Fruit fly (Drosophila melanogaster) whole organism, embryonic: Measurements from ENCODE around the gene mwh.

Experiments
- Abd-B ChIP-seq: fragments of 200-800 bp; sonication (Bioruptor generic); optimal IDR thresholded peaks from 2 replicates; lab custom pipeline; 2018; ENCODE audit warnings: missing biosample characterization, mild to moderate bottlenecking, missing genetic modification characterization, moderate library complexity
- Adf1 ChIP-seq: fragments of 200-800 bp; sonication (Bioruptor generic); IDR thresholded peaks from 2 replicates; pipeline ENCODE4 v1.3.6; 2022; ENCODE audit warnings: missing biosample characterization, missing genetic modification characterization
- Atf3 ChIP-seq: fragments of 200-800 bp; sonication (Bioruptor generic); optimal IDR thresholded peaks from 3 replicates; lab custom pipeline; 2016; ENCODE audit warnings: missing biosample characterization, missing genetic modification characterization
- Bgb ChIP-seq: fragments of 200-800 bp; sonication (Bioruptor generic); IDR thresholded peaks from 2 replicates; pipeline ENCODE4 v1.3.6; 2022; ENCODE audit warnings: missing biosample characterization, missing genetic modification characterization; ENCODE audit not compliant: partially characterized antibody
- CG10267 ChIP-seq: fragments of 200-800 bp; sonication (Bioruptor generic); optimal IDR thresholded peaks from 2 replicates; lab custom pipeline; 2018; ENCODE audit warnings: missing biosample characterization, mild to moderate bottlenecking, missing genetic modification characterization, moderate library complexity
- CG10321 ChIP-seq: fragments of 200-800 bp; sonication (Bioruptor generic); IDR thresholded peaks from 2 replicates; pipeline ENCODE4 v1.3.6; 2022; ENCODE audit warnings: missing biosample characterization, missing genetic modification characterization
- CG12659 ChIP-seq: fragments of 200-800 bp; sonication (Bioruptor generic); optimal IDR thresholded peaks from 3 replicates; lab custom pipeline; 2017; ENCODE audit warnings: mild to moderate bottlenecking, missing biosample characterization, missing genetic modification reagents, missing genetic modification characterization
- CG1647 ChIP-seq: fragments of 200-800 bp; sonication (Bioruptor generic); optimal IDR thresholded peaks from 3 replicates; lab custom pipeline; 2016; ENCODE audit warnings: missing biosample characterization, missing genetic modification characterization
- CG16815 ChIP-seq: fragments of 200-800 bp; sonication (Bioruptor generic); optimal IDR thresholded peaks from 3 replicates; lab custom pipeline; 2017; ENCODE audit warnings: missing biosample characterization, mild to moderate bottlenecking, missing genetic modification characterization
- CG17612 ChIP-seq: fragments of 200-800 bp; sonication (Bioruptor generic); IDR thresholded peaks from 2 replicates; pipeline ENCODE4 v1.3.6; 2022; ENCODE audit warnings: missing biosample characterization, missing genetic modification characterization
- CG1792 ChIP-seq: fragments of 200-800 bp; sonication (Bioruptor generic); optimal IDR thresholded peaks from 2 replicates; lab custom pipeline; 2016; ENCODE audit warnings: missing biosample characterization, missing genetic modification characterization
- CG2129 ChIP-seq: fragments of 200-800 bp; sonication (Bioruptor generic); IDR thresholded peaks from 2 replicates; pipeline ENCODE4 v1.3.6; 2022; ENCODE audit warnings: missing biosample characterization, missing genetic modification characterization; ENCODE audit not compliant: partially characterized antibody
- CG31388 ChIP-seq: fragments of 200-800 bp; sonication (Bioruptor generic); optimal IDR thresholded peaks from 2 replicates; lab custom pipeline; 2016; ENCODE audit warnings: missing biosample characterization, missing genetic modification characterization
- CG3163 ChIP-seq: fragments of 200-800 bp; sonication (Bioruptor generic); optimal IDR thresholded peaks from 3 replicates; lab custom pipeline; 2016; ENCODE audit warnings: missing biosample characterization, missing genetic modification characterization
- CG33213 ChIP-seq: fragments of 200-800 bp; sonication (Bioruptor generic); optimal IDR thresholded peaks from 3 replicates; lab custom pipeline; 2016; ENCODE audit warnings: missing biosample characterization, missing genetic modification characterization
- CG4328 ChIP-seq: fragments of 200-800 bp; sonication (Bioruptor generic); optimal IDR thresholded peaks from 3 replicates; lab custom pipeline; 2017; ENCODE audit warnings: missing biosample characterization, missing genetic modification reagents, missing genetic modification characterization
- CG6765 ChIP-seq: fragments of 200-800 bp; sonication (Bioruptor generic); optimal IDR thresholded peaks from 3 replicates; lab custom pipeline; 2017; ENCODE audit warnings: missing biosample characterization, mild to moderate bottlenecking, missing genetic modification characterization
- CG7556 ChIP-seq: fragments of 200-800 bp; sonication (Bioruptor generic); optimal IDR thresholded peaks from 2 replicates; lab custom pipeline; 2017; ENCODE audit warnings: missing biosample characterization, mild to moderate bottlenecking, missing genetic modification characterization
- CG7963 ChIP-seq: fragments of 200-800 bp; sonication (Bioruptor generic); IDR thresholded peaks from 3 replicates; pipeline ENCODE4 v1.3.6; 2022; ENCODE audit warnings: missing biosample characterization, missing genetic modification characterization; ENCODE audit not compliant: partially characterized antibody
- CG8388 ChIP-seq: fragments of 200-800 bp; sonication (Bioruptor generic); optimal IDR thresholded peaks from 2 replicates; lab custom pipeline; 2019; ENCODE audit warnings: missing biosample characterization, mild to moderate bottlenecking, missing genetic modification characterization, moderate library complexity
- CG9797 ChIP-seq: fragments of 200-800 bp; sonication (Bioruptor generic); optimal IDR thresholded peaks from 3 replicates; lab custom pipeline; 2018; ENCODE audit warnings: missing biosample characterization, mild to moderate bottlenecking, missing genetic modification characterization
- CG9876 ChIP-seq: fragments of 200-800 bp; sonication (Bioruptor generic); optimal IDR thresholded peaks from 2 replicates; lab custom pipeline; 2016; ENCODE audit warnings: missing biosample characterization, missing genetic modification characterization
- Chrac-16 ChIP-seq: fragments of 200-800 bp; sonication (Bioruptor generic); optimal IDR thresholded peaks from 3 replicates; lab custom pipeline; 2016; ENCODE audit warnings: missing biosample characterization, missing genetic modification characterization
- Dref ChIP-seq: fragments of 200-800 bp; sonication (Bioruptor generic); IDR thresholded peaks from 2 replicates; pipeline ENCODE4 v1.3.6; 2022; ENCODE audit warnings: missing biosample characterization, missing genetic modification characterization
- H15 ChIP-seq: fragments of 200-800 bp; sonication (Bioruptor generic); IDR thresholded peaks from 3 replicates; pipeline ENCODE4 v1.3.6; 2022; ENCODE audit warnings: missing biosample characterization, missing genetic modification characterization
- Hmr ChIP-seq: fragments of 200-800 bp; sonication (Bioruptor generic); optimal IDR thresholded peaks from 3 replicates; lab custom pipeline; 2017; ENCODE audit warnings: mild to moderate bottlenecking, missing biosample characterization, missing genetic modification reagents, missing genetic modification characterization
- Lim3 ChIP-seq: fragments of 200-800 bp; sonication (Bioruptor generic); IDR thresholded peaks from 2 replicates; pipeline ENCODE4 v1.3.6; 2022; ENCODE audit warnings: missing biosample characterization, missing genetic modification characterization
- Lpt ChIP-seq: fragments of >200 bp; optimal IDR thresholded peaks from 2 replicates; lab custom pipeline; 2018; ENCODE audit warnings: missing biosample characterization, missing genetic modification characterization
- Oli ChIP-seq: fragments of 200-800 bp; sonication (Bioruptor generic); optimal IDR thresholded peaks from 2 replicates; lab custom pipeline; 2018; ENCODE audit warnings: missing biosample characterization, mild to moderate bottlenecking, missing genetic modification characterization, moderate library complexity
- Sin3A ChIP-seq: fragments of >200 bp; optimal IDR thresholded peaks from 2 replicates; lab custom pipeline; 2018
- Sox102F ChIP-seq: fragments of 200-800 bp; sonication (Bioruptor generic); optimal IDR thresholded peaks from 2 replicates; lab custom pipeline; 2018; ENCODE audit warnings: missing biosample characterization, mild to moderate bottlenecking, missing genetic modification characterization, moderate library complexity
- Stat92E ChIP-seq, 3 experiments: fragments of >200 bp in 2 of 3; fragments of 200-800 bp in 1 of 3; sonication (Bioruptor generic) in 1 of 3; optimal IDR thresholded peaks; 2 replicates each; lab custom pipeline; 2017 to 2019; ENCODE audit warnings: missing biosample characterization in 3 of 3, missing genetic modification characterization in 3 of 3, mild to moderate bottlenecking in 1 of 3, moderate library complexity in 1 of 3
- cas ChIP-seq: fragments of 200-800 bp; sonication (Bioruptor generic); IDR thresholded peaks from 2 replicates; pipeline ENCODE4 v1.3.6; 2022; ENCODE audit warnings: missing biosample characterization, missing genetic modification characterization
- dan ChIP-seq: fragments of 200-800 bp; sonication (Bioruptor generic); IDR thresholded peaks from 2 replicates; pipeline ENCODE4 v1.3.6; 2022; ENCODE audit warnings: missing biosample characterization, missing genetic modification characterization
- dati ChIP-seq: fragments of 200-800 bp; sonication (Bioruptor generic); IDR thresholded peaks from 2 replicates; pipeline ENCODE4 v1.3.6; 2022; ENCODE audit warnings: missing biosample characterization, missing genetic modification characterization
- fu2 ChIP-seq: fragments of 200-800 bp; sonication (Bioruptor generic); optimal IDR thresholded peaks from 2 replicates; lab custom pipeline; 2016; ENCODE audit warnings: missing biosample characterization, missing genetic modification characterization
- gt ChIP-seq: fragments of 200-800 bp; sonication (Bioruptor generic); IDR thresholded peaks from 2 replicates; pipeline ENCODE4 v1.3.6; 2022; ENCODE audit warnings: missing biosample characterization, missing genetic modification characterization
- her ChIP-seq: fragments of 200-800 bp; sonication (Bioruptor generic); optimal IDR thresholded peaks from 2 replicates; lab custom pipeline; 2016; ENCODE audit warnings: missing biosample characterization, missing genetic modification characterization
- klu ChIP-seq: fragments of 200-800 bp; sonication (Bioruptor generic); IDR thresholded peaks from 2 replicates; pipeline ENCODE4 v1.3.6; 2022; ENCODE audit warnings: missing biosample characterization, missing genetic modification characterization
- nom ChIP-seq: fragments of 200-800 bp; sonication (Bioruptor generic); optimal IDR thresholded peaks from 2 replicates; lab custom pipeline; 2017; ENCODE audit warnings: missing biosample characterization, missing genetic modification characterization, mild to moderate bottlenecking, moderate library complexity, missing genetic modification reagents
- pan ChIP-seq, 4 experiments: fragments of >200 bp in 3 of 4; fragments of 200-800 bp in 1 of 4; sonication (Bioruptor generic) in 1 of 4; optimal IDR thresholded peaks in 3 of 4; IDR thresholded peaks in 1 of 4; 2 replicates each; pipeline versions ENCODE4 v1.3.6 to Lab custom; 2017 to 2022; ENCODE audit warnings: missing biosample characterization in 2 of 4, missing genetic modification characterization in 2 of 4, mixed read lengths in 1 of 4
- pfk ChIP-seq: fragments of 200-800 bp; sonication (Bioruptor generic); optimal IDR thresholded peaks from 2 replicates; lab custom pipeline; 2018; ENCODE audit warnings: missing biosample characterization, mild to moderate bottlenecking, missing genetic modification characterization, moderate library complexity
- ranshi ChIP-seq: fragments of 200-800 bp; sonication (Bioruptor generic); IDR thresholded peaks from 2 replicates; pipeline ENCODE4 v1.3.6; 2022; ENCODE audit warnings: missing biosample characterization, missing genetic modification characterization
- scrt ChIP-seq: fragments of 200-800 bp; sonication (Bioruptor generic); optimal IDR thresholded peaks from 2 replicates; lab custom pipeline; 2018; ENCODE audit warnings: missing biosample characterization, mild to moderate bottlenecking, missing genetic modification characterization, moderate library complexity
- seq ChIP-seq: fragments of 200-800 bp; sonication (Bioruptor generic); IDR thresholded peaks from 2 replicates; pipeline ENCODE4 v1.3.6; 2022; ENCODE audit warnings: missing biosample characterization, missing genetic modification characterization
- slp2 ChIP-seq: fragments of 200-800 bp; sonication (Bioruptor generic); optimal IDR thresholded peaks from 2 replicates; lab custom pipeline; 2016; ENCODE audit warnings: missing biosample characterization, missing genetic modification characterization
- sr ChIP-seq: fragments of 200-800 bp; sonication (Bioruptor generic); IDR thresholded peaks from 3 replicates; pipeline ENCODE4 v1.3.6; 2022; ENCODE audit warnings: missing biosample characterization, missing genetic modification characterization
- stc ChIP-seq: fragments of 200-800 bp; sonication (Bioruptor generic); IDR thresholded peaks from 2 replicates; pipeline ENCODE4 v1.3.6; 2022; ENCODE audit warnings: missing biosample characterization, missing genetic modification characterization
- vfl ChIP-seq: fragments of 200-800 bp; sonication (Bioruptor generic); optimal IDR thresholded peaks from 2 replicates; lab custom pipeline; 2016; ENCODE audit warnings: missing biosample characterization, missing genetic modification characterization
- wdn ChIP-seq: fragments of 200-800 bp; sonication (Bioruptor generic); IDR thresholded peaks from 2 replicates; pipeline ENCODE4 v1.3.6; 2022; ENCODE audit warnings: missing biosample characterization, missing genetic modification characterization

mwh gene

DNA sequence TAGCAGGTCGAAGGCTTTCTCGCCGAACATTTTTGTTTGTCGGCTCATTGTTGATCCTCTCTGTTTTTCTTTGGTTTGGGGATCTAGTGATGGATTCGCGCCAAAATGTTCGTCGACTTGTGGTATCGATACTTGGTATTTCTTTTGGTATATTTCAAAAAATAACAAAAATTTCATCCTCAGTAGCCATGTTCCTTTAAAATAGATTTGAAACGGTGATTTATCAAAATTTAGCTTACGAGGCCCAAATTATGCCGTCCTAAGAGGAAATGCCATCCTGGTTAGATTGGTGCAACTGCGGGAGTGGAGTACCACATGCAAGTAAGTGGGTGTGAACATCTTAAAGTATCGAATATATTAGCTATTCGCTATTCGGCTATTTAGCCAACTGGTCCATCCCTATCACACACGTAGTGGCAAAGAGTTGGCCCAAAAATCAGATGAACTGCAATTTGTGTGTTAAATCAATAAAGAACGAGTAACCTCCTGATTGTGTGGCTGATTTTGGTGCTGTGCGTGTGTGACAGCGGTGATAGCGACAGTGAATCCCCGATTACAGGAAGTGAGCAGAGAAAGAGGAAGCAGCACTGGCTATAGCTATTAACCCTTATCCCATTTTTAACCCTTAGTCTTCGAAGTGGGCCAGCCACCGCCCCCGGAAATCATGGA lies 47.2 kb downstream of the mwh start, which contains the start of the genes Psf1 and Sac1 (continued):
- no peak for TF ChIP-seq dan (GFP tag; lab: Robert Waterston, UW)
- TF ChIP-seq Adf1 (GFP tag; lab: Robert Waterston, UW), result no peak; the same call in 1 of the 2 replicates
- peak; percentile 77 for TF ChIP-seq fu2 (GFP tag; lab: Kevin White, UChicago)
- no peak for TF ChIP-seq nom (GFP tag; lab: Kevin White, UChicago)
- TF ChIP-seq dati (GFP tag; lab: Robert Waterston, UW), result no peak
- peak; percentile 5 for TF ChIP-seq CG16815
- no peak for TF ChIP-seq CG7556
- peak; percentile 39 for TF ChIP-seq CG33213 (GFP tag; lab: Kevin White, UChicago)
- TF ChIP-seq Hmr (GFP tag; lab: Kevin White, UChicago), result peak; percentile 23
- TF ChIP-seq stc (GFP tag; lab: Robert Waterston, UW), result no peak
- no peak for TF ChIP-seq scrt (GFP tag; lab: Kevin White, UChicago)
- TF ChIP-seq CG8388 (GFP tag; lab: Kevin White, UChicago), result peak; percentile 4
- peak; percentile 50 for TF ChIP-seq Atf3 (GFP tag; lab: Kevin White, UChicago)
- no peak for TF ChIP-seq Oli (tag; lab: Kevin White, UChicago)
- peak; percentile 32 for TF ChIP-seq CG3163 (GFP tag; lab: Kevin White, UChicago)
- no peak for TF ChIP-seq vfl (GFP tag; lab: Kevin White, UChicago)
- peak; percentile 47 for TF ChIP-seq Abd-B (GFP tag; lab: Kevin White, UChicago)
- no peak for TF ChIP-seq CG4328 (GFP tag; lab: Kevin White, UChicago)
- no peak for TF ChIP-seq seq (GFP tag; lab: Robert Waterston, UW)
- no peak for TF ChIP-seq H15 (GFP tag; lab: Robert Waterston, UW)
- TF ChIP-seq Sin3A, result peak; percentile 99
- peak; percentile 51 for TF ChIP-seq Chrac-16 (GFP tag; lab: Kevin White, UChicago)
- peak; percentile 32 for TF ChIP-seq Sox102F (GFP tag; lab: Kevin White, UChicago)
- peak; percentile 24 for TF ChIP-seq CG9876 (GFP tag; lab: Kevin White, UChicago)
- TF ChIP-seq CG9797 (GFP tag; lab: Kevin White, UChicago), result peak; percentile 69
- TF ChIP-seq Stat92E (GFP tag; optimal IDR thresholded peaks at IDR 0.05; lab: Kevin White, UChicago), result peak in 1 of 3 experiments; percentile 66
- no peak for TF ChIP-seq CG17612 (GFP tag; lab: Robert Waterston, UW)
- peak; percentile 77 for TF ChIP-seq CG12659 (GFP tag; lab: Kevin White, UChicago)
- peak; percentile 17 for TF ChIP-seq slp2 (GFP tag; lab: Kevin White, UChicago)
- TF ChIP-seq wdn, result no peak
- TF ChIP-seq Lim3 (GFP tag; lab: Robert Waterston, UW), result no peak
- no peak for TF ChIP-seq CG6765 (GFP tag; lab: Kevin White, UChicago)
- no peak for TF ChIP-seq her (GFP tag; lab: Kevin White, UChicago)
- TF ChIP-seq CG1792, result peak; percentile 4
- TF ChIP-seq gt, result no peak
- TF ChIP-seq pan (optimal IDR thresholded peaks at IDR 0.05; lab: Kevin White, UChicago), result no peak
- peak in 1 of 2 experiments; percentile 13 for TF ChIP-seq pan (GFP tag; optimal IDR thresholded peaks at IDR 0.05 in 1 of 2, IDR thresholded peaks at IDR 0.05 in 1 of 2)
- no peak for TF ChIP-seq Lpt (GFP tag; lab: Kevin White, UChicago)
- TF ChIP-seq sr (GFP tag; lab: Robert Waterston, UW), result no peak
- TF ChIP-seq Dref (GFP tag; lab: Robert Waterston, UW), result peak; percentile 57
- TF ChIP-seq ranshi (GFP tag; lab: Robert Waterston, UW), result no peak
- no peak for TF ChIP-seq CG10321
- TF ChIP-seq klu (GFP tag; lab: Robert Waterston, UW), result no peak; the same call in 1 of the 2 replicates
- no peak for TF ChIP-seq pfk (GFP tag; lab: Kevin White, UChicago)
- TF ChIP-seq cas (GFP tag; lab: Robert Waterston, UW), result 0 out of 2 replicates have a peak, but pooled peaks have one; percentile 32
- peak; percentile 78 for TF ChIP-seq Bgb (GFP tag; lab: Robert Waterston, UW)
- no peak for TF ChIP-seq CG31388
- TF ChIP-seq CG1647 (GFP tag; lab: Kevin White, UChicago), result peak; percentile 47
- peak; percentile 65 for TF ChIP-seq CG10267 (tag; lab: Kevin White, UChicago)
- TF ChIP-seq CG2129 (GFP tag; lab: Robert Waterston, UW), result peak; percentile 80
- TF ChIP-seq CG7963 (GFP tag; lab: Robert Waterston, UW), result no peak
